Fruit fly (Drosophila melanogaster) whole organism, embryonic: ENCODE data around the gene CG8419.

Experiments
- Bgb ChIP-seq: fragments of 200-800 bp; sonication (Bioruptor generic); IDR thresholded peaks from 2 replicates; pipeline ENCODE4 v1.3.6; 2022; ENCODE audit warnings: missing biosample characterization, missing genetic modification characterization; ENCODE audit not compliant: partially characterized antibody
- CG11504 ChIP-seq: fragments of 200-800 bp; sonication (Bioruptor generic); optimal IDR thresholded peaks from 3 replicates; lab custom pipeline; 2019; ENCODE audit warnings: missing biosample characterization, mild to moderate bottlenecking, missing genetic modification characterization, moderate library complexity
- CG11695 ChIP-seq: fragments of 200-800 bp; sonication (Bioruptor generic); IDR thresholded peaks from 3 replicates; pipeline ENCODE4 v1.3.6; 2022; ENCODE audit warnings: missing biosample characterization, missing genetic modification characterization
- CG12104 ChIP-seq: fragments of 200-800 bp; sonication (Bioruptor generic); optimal IDR thresholded peaks from 3 replicates; lab custom pipeline; 2016; ENCODE audit warnings: missing biosample characterization, missing genetic modification characterization
- CG12219 ChIP-seq: fragments of 200-800 bp; sonication (Bioruptor generic); optimal IDR thresholded peaks from 3 replicates; lab custom pipeline; 2018; ENCODE audit warnings: missing biosample characterization, mild to moderate bottlenecking, missing genetic modification characterization
- CG13894 ChIP-seq: fragments of 200-800 bp; sonication (Bioruptor generic); optimal IDR thresholded peaks from 3 replicates; lab custom pipeline; 2018; ENCODE audit warnings: missing biosample characterization, mild to moderate bottlenecking, missing genetic modification characterization, moderate library complexity
- CG14667 ChIP-seq: fragments of 200-800 bp; sonication (Bioruptor generic); IDR thresholded peaks from 2 replicates; pipeline ENCODE4 v1.3.6; 2022; ENCODE audit warnings: missing biosample characterization, missing genetic modification characterization
- CG2116 ChIP-seq: fragments of 200-800 bp; sonication (Bioruptor generic); optimal IDR thresholded peaks from 3 replicates; lab custom pipeline; 2018; ENCODE audit warnings: missing biosample characterization, mild to moderate bottlenecking, missing genetic modification characterization
- CG3726 ChIP-seq: fragments of 200-800 bp; sonication (Bioruptor generic); IDR thresholded peaks from 3 replicates; pipeline ENCODE4, ENCODE4 v1.3.6; 2022; ENCODE audit warnings: missing biosample characterization, missing genetic modification characterization
- CG3838 ChIP-seq: fragments of 200-800 bp; sonication (Bioruptor generic); optimal IDR thresholded peaks from 3 replicates; lab custom pipeline; 2016; ENCODE audit warnings: missing biosample characterization, missing genetic modification characterization
- CG4820 ChIP-seq: fragments of 200-800 bp; sonication (Bioruptor generic); optimal IDR thresholded peaks from 3 replicates; lab custom pipeline; 2016; ENCODE audit warnings: missing biosample characterization, missing genetic modification characterization
- CG6689 ChIP-seq: fragments of 200-800 bp; sonication (Bioruptor generic); IDR thresholded peaks from 2 replicates; pipeline ENCODE4 v1.3.6; 2022; ENCODE audit warnings: missing biosample characterization, missing genetic modification characterization
- CG7786 ChIP-seq: fragments of 200-800 bp; sonication (Bioruptor generic); optimal IDR thresholded peaks from 2 replicates; lab custom pipeline; 2016; ENCODE audit warnings: missing biosample characterization, missing genetic modification characterization
- CG7928 ChIP-seq: fragments of 200-800 bp; sonication (Bioruptor generic); optimal IDR thresholded peaks from 2 replicates; lab custom pipeline; 2017; ENCODE audit warnings: missing biosample characterization, mild to moderate bottlenecking, missing genetic modification characterization
- CG9727 ChIP-seq: fragments of 200-800 bp; sonication (Bioruptor generic); optimal IDR thresholded peaks from 3 replicates; lab custom pipeline; 2017; ENCODE audit warnings: missing biosample characterization, mild to moderate bottlenecking, missing genetic modification characterization
- CTCF ChIP-seq: fragments of 200-800 bp; sonication (Bioruptor generic); optimal IDR thresholded peaks from 2 replicates; lab custom pipeline; 2017; ENCODE audit warnings: missing biosample characterization, mild to moderate bottlenecking, missing genetic modification characterization, moderate library complexity
- Chrac-16 ChIP-seq: fragments of 200-800 bp; sonication (Bioruptor generic); optimal IDR thresholded peaks from 3 replicates; lab custom pipeline; 2016; ENCODE audit warnings: missing biosample characterization, missing genetic modification characterization
- D ChIP-seq, 2 experiments: fragments of 200-800 bp in 1 of 2; fragments of >200 bp in 1 of 2; sonication (Bioruptor generic) in 1 of 2; optimal IDR thresholded peaks; 2 replicates in 1 of 2; 3 replicates in 1 of 2; lab custom pipeline; 2017; ENCODE audit warnings: mild to moderate bottlenecking in 1 of 2, missing biosample characterization in 1 of 2, missing genetic modification characterization in 1 of 2, missing genetic modification reagents in 1 of 2
- Dbx ChIP-seq: fragments of 200-800 bp; sonication (Bioruptor generic); IDR thresholded peaks from 3 replicates; pipeline ENCODE4 v1.3.6; 2022; ENCODE audit warnings: missing biosample characterization, missing genetic modification characterization
- Dip2 ChIP-seq: fragments of 200-800 bp; sonication (Bioruptor generic); IDR thresholded peaks from 2 replicates; pipeline ENCODE4 v1.3.6; 2022; ENCODE audit warnings: missing biosample characterization, missing genetic modification characterization
- E2f2 ChIP-seq: fragments of 200-800 bp; sonication (Bioruptor generic); IDR thresholded peaks from 2 replicates; pipeline ENCODE4 v1.3.6; 2022; ENCODE audit warnings: missing biosample characterization, missing genetic modification characterization
- ERR ChIP-seq: fragments of 200-800 bp; sonication (Bioruptor generic); optimal IDR thresholded peaks from 2 replicates; lab custom pipeline; 2016; ENCODE audit warnings: missing biosample characterization, missing genetic modification characterization
- Hand ChIP-seq: fragments of 200-800 bp; sonication (Bioruptor generic); optimal IDR thresholded peaks from 2 replicates; lab custom pipeline; 2017; ENCODE audit warnings: mild to moderate bottlenecking, missing biosample characterization, missing genetic modification reagents, missing genetic modification characterization
- HmgZ ChIP-seq: fragments of 200-800 bp; sonication (Bioruptor generic); optimal IDR thresholded peaks from 2 replicates; lab custom pipeline; 2018; ENCODE audit warnings: missing biosample characterization, mild to moderate bottlenecking, missing genetic modification characterization
- MESR4 ChIP-seq: fragments of 200-800 bp; sonication (Bioruptor generic); optimal IDR thresholded peaks from 2 replicates; lab custom pipeline; 2018; ENCODE audit warnings: missing biosample characterization, mild to moderate bottlenecking, missing genetic modification characterization, moderate library complexity
- Meics ChIP-seq: fragments of 200-800 bp; sonication (Bioruptor generic); optimal IDR thresholded peaks from 2 replicates; lab custom pipeline; 2017; ENCODE audit warnings: missing biosample characterization, mild to moderate bottlenecking, missing genetic modification characterization
- NC2α ChIP-seq: fragments of 200-800 bp; sonication (Bioruptor generic); optimal IDR thresholded peaks from 2 replicates; lab custom pipeline; 2016; ENCODE audit warnings: missing biosample characterization, missing genetic modification characterization
- NFAT ChIP-seq: fragments of 200-800 bp; sonication (Bioruptor generic); IDR thresholded peaks from 2 replicates; pipeline ENCODE4 v1.3.6; 2022; ENCODE audit warnings: missing biosample characterization, missing genetic modification characterization
- NK7.1 ChIP-seq: fragments of 200-800 bp; sonication (Bioruptor generic); optimal IDR thresholded peaks from 3 replicates; lab custom pipeline; 2016; ENCODE audit warnings: missing biosample characterization, missing genetic modification characterization
- Ptx1 ChIP-seq: fragments of 200-800 bp; sonication (Bioruptor generic); IDR thresholded peaks from 2 replicates; pipeline ENCODE4 v1.3.6; 2022; ENCODE audit warnings: missing biosample characterization, missing genetic modification characterization
- Rx ChIP-seq: fragments of 200-800 bp; sonication (Bioruptor generic); IDR thresholded peaks from 2 replicates; pipeline ENCODE4 v1.3.6; 2022; ENCODE audit warnings: missing biosample characterization, missing genetic modification characterization
- Sin3A ChIP-seq: fragments of >200 bp; optimal IDR thresholded peaks from 2 replicates; lab custom pipeline; 2018
- Six4 ChIP-seq: fragments of 200-800 bp; sonication (Bioruptor generic); optimal IDR thresholded peaks from 2 replicates; lab custom pipeline; 2016; ENCODE audit warnings: missing biosample characterization, missing genetic modification characterization
- aop ChIP-seq: fragments of 200-800 bp; sonication (Bioruptor generic); IDR thresholded peaks from 2 replicates; pipeline ENCODE4 v1.3.6; 2022; ENCODE audit warnings: missing biosample characterization, missing genetic modification characterization
- ci ChIP-seq: fragments of 200-800 bp; sonication (Bioruptor generic); IDR thresholded peaks from 3 replicates; pipeline ENCODE4 v1.3.6; 2022; ENCODE audit warnings: missing biosample characterization, missing genetic modification characterization
- dan ChIP-seq: fragments of 200-800 bp; sonication (Bioruptor generic); IDR thresholded peaks from 2 replicates; pipeline ENCODE4 v1.3.6; 2022; ENCODE audit warnings: missing biosample characterization, missing genetic modification characterization
- disco-r ChIP-seq: fragments of 200-800 bp; sonication (Bioruptor generic); optimal IDR thresholded peaks from 2 replicates; lab custom pipeline; 2016; ENCODE audit warnings: missing biosample characterization, missing genetic modification characterization
- ftz-f1 ChIP-seq: fragments of 200-800 bp; sonication (Bioruptor generic); optimal IDR thresholded peaks from 2 replicates; lab custom pipeline; 2016; ENCODE audit warnings: missing biosample characterization, missing genetic modification characterization
- her ChIP-seq: fragments of 200-800 bp; sonication (Bioruptor generic); optimal IDR thresholded peaks from 2 replicates; lab custom pipeline; 2016; ENCODE audit warnings: missing biosample characterization, missing genetic modification characterization
- insv ChIP-seq, 2 experiments: fragments of 200-800 bp; sonication (Bioruptor generic); optimal IDR thresholded peaks; 3 replicates each; lab custom pipeline; 2016 to 2018; ENCODE audit warnings: missing biosample characterization in 2 of 2, missing genetic modification characterization in 2 of 2
- luna ChIP-seq: fragments of 200-800 bp; sonication (Bioruptor generic); optimal IDR thresholded peaks from 2 replicates; lab custom pipeline; 2016; ENCODE audit warnings: missing biosample characterization, missing genetic modification characterization
- org-1 ChIP-seq: fragments of 200-800 bp; sonication (Bioruptor generic); optimal IDR thresholded peaks from 2 replicates; lab custom pipeline; 2017; ENCODE audit warnings: missing biosample characterization, missing genetic modification characterization
- pho ChIP-seq: fragments of 200-800 bp; sonication (Bioruptor generic); optimal IDR thresholded peaks from 2 replicates; lab custom pipeline; 2016; ENCODE audit warnings: missing biosample characterization, missing genetic modification characterization
- prd ChIP-seq, 3 experiments: fragments of >200 bp in 2 of 3; fragments of 200-800 bp in 1 of 3; sonication (Bioruptor generic) in 1 of 3; optimal IDR thresholded peaks in 2 of 3; IDR thresholded peaks in 1 of 3; 2 replicates in 2 of 3; 3 replicates in 1 of 3; pipeline versions ENCODE4 v1.3.6 to Lab custom; 2017 to 2022; ENCODE audit warnings: missing biosample characterization in 1 of 3, missing genetic modification characterization in 1 of 3
- repo ChIP-seq: fragments of 200-800 bp; sonication (Bioruptor generic); optimal IDR thresholded peaks from 2 replicates; lab custom pipeline; 2016; ENCODE audit warnings: missing biosample characterization, missing genetic modification characterization
- sd ChIP-seq: fragments of 200-800 bp; sonication (Bioruptor generic); optimal IDR thresholded peaks from 3 replicates; lab custom pipeline; 2018; ENCODE audit warnings: missing biosample characterization, mild to moderate bottlenecking, missing genetic modification characterization, moderate library complexity
- sima ChIP-seq: fragments of 200-800 bp; sonication (Bioruptor generic); optimal IDR thresholded peaks from 2 replicates; lab custom pipeline; 2016; ENCODE audit warnings: missing biosample characterization, missing genetic modification characterization
- tin ChIP-seq: fragments of 200-800 bp; sonication (Bioruptor generic); optimal IDR thresholded peaks from 3 replicates; lab custom pipeline; 2016; ENCODE audit warnings: missing biosample characterization, missing genetic modification characterization
- tio ChIP-seq: fragments of 200-800 bp; sonication (Bioruptor generic); optimal IDR thresholded peaks from 2 replicates; lab custom pipeline; 2017; ENCODE audit warnings: missing biosample characterization, missing genetic modification characterization, inconsistent platforms
- vnd ChIP-seq: fragments of 200-800 bp; sonication (Bioruptor generic); IDR thresholded peaks from 3 replicates; pipeline ENCODE4 v1.3.6; 2022; ENCODE audit warnings: missing biosample characterization, missing genetic modification characterization; ENCODE audit not compliant: partially characterized antibody
- zfh1 ChIP-seq: fragments of 200-800 bp; sonication (Bioruptor generic); IDR thresholded peaks from 3 replicates; pipeline ENCODE4 v1.3.6; 2022; ENCODE audit warnings: missing biosample characterization, missing genetic modification characterization

The CG8419 gene

DNA sequence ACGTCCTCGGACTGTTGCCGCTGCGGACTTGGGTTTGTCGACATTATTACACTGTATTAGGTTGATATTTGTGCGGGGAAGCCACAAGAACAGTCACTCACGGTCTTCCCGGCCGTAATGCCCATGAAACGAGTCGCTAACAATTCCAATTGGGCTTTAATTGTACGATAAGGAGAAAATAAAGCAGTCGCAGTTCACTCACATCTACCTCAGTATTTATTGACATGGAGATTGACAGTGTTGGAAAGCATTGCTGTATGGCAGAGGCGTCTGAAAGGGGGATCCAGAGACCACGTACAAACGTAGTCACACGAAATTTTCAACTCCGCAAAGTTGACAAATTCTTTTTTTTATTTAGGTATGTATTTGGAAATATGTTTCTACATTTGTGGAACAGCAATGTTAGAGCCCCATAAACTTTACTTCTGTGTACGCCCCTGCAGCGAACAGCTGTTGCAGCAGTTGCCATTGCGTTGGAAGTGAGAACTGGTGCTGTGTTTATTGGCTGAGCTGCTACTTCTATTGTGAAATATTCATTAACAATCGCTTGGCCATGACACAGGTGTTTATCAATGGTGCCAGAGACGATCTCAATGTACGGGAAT is 6.8 kb downstream of the CG8419 start, which contains the start of the genes CG8372 and CG8360 (continued):
- peak; percentile 98 for TF ChIP-seq NK7.1 (GFP tag; lab: Kevin White, UChicago)
- TF ChIP-seq ci = peak; percentile 99
- peak; percentile 99 for TF ChIP-seq pho (GFP tag; lab: Kevin White, UChicago)
- TF ChIP-seq Ptx1 (GFP tag; lab: Robert Waterston, UW) = peak; percentile 100
- TF ChIP-seq her (GFP tag; lab: Kevin White, UChicago) = peak; percentile 98
- peak; percentile 76 for TF ChIP-seq CTCF (GFP tag; lab: Kevin White, UChicago)
- TF ChIP-seq E2f2 (GFP tag; lab: Robert Waterston, UW) = peak; percentile 89
- TF ChIP-seq CG7928 (GFP tag; lab: Kevin White, UChicago) = peak; percentile 83
- TF ChIP-seq Hand = peak; percentile 97
- peak; percentile 33; the same call in 1 of the 2 replicates for TF ChIP-seq Bgb (GFP tag; lab: Robert Waterston, UW)
- TF ChIP-seq tio (GFP tag; lab: Kevin White, UChicago) = peak; percentile 98
- TF ChIP-seq ftz-f1 (GFP tag; lab: Kevin White, UChicago) = peak; percentile 82
- TF ChIP-seq tin (GFP tag; lab: Kevin White, UChicago) = peak; percentile 99
- TF ChIP-seq sima (GFP tag; lab: Kevin White, UChicago) = peak; percentile 95
- peak; percentile 98 for TF ChIP-seq org-1 (GFP tag; lab: Kevin White, UChicago)
- TF ChIP-seq HmgZ (tag; lab: Kevin White, UChicago) = peak; percentile 99
- TF ChIP-seq Meics (GFP tag; lab: Kevin White, UChicago) = peak; percentile 98
- TF ChIP-seq CG13894 (tag; lab: Kevin White, UChicago) = peak; percentile 96
- peak; percentile 99 for TF ChIP-seq NFAT (GFP tag; lab: Robert Waterston, UW)
- TF ChIP-seq Rx (GFP tag; lab: Robert Waterston, UW) = peak; percentile 99
- peak; percentile 98 for TF ChIP-seq CG3726 (GFP tag; lab: Robert Waterston, UW)
- TF ChIP-seq Chrac-16 = peak; percentile 99
- TF ChIP-seq vnd = no peak
- TF ChIP-seq CG3838 = peak; percentile 97
- TF ChIP-seq CG9727 (GFP tag; lab: Kevin White, UChicago) = peak; percentile 98
- peak; percentile 95 for TF ChIP-seq aop (GFP tag; lab: Robert Waterston, UW)
- TF ChIP-seq CG2116 (GFP tag; lab: Kevin White, UChicago) = peak; percentile 91
- peak; percentile 99 for TF ChIP-seq repo (GFP tag; lab: Kevin White, UChicago)
- TF ChIP-seq prd (optimal IDR thresholded peaks at IDR 0.05; lab: Kevin White, UChicago) = no peak
- peak; percentile 100 for TF ChIP-seq prd (GFP tag; IDR thresholded peaks at IDR 0.05; lab: Robert Waterston, UW)
- TF ChIP-seq MESR4 = peak; percentile 93
- TF ChIP-seq disco-r (GFP tag; lab: Kevin White, UChicago) = peak; percentile 98
- peak; percentile 99 for TF ChIP-seq CG7786
- peak; percentile 96 for TF ChIP-seq CG11504 (tag; lab: Kevin White, UChicago)
- peak; percentile 65 for TF ChIP-seq Sin3A
- TF ChIP-seq D (optimal IDR thresholded peaks at IDR 0.05; lab: Kevin White, UChicago) = no peak
- peak; percentile 98 for TF ChIP-seq D (GFP tag; optimal IDR thresholded peaks at IDR 0.05; lab: Kevin White, UChicago)
- TF ChIP-seq zfh1 (GFP tag; lab: Robert Waterston, UW) = peak; percentile 100
- TF ChIP-seq CG14667 (GFP tag; lab: Robert Waterston, UW) = peak; percentile 99
- TF ChIP-seq Dip2 = peak; percentile 74; the same call in 1 of the 2 replicates
- TF ChIP-seq CG6689 (GFP tag; lab: Robert Waterston, UW) = peak; percentile 99
- peak; percentile 97 for TF ChIP-seq NC2α (GFP tag; lab: Kevin White, UChicago)
- TF ChIP-seq CG11695 (GFP tag; lab: Robert Waterston, UW) = peak; percentile 99
- TF ChIP-seq CG4820 (GFP tag; lab: Kevin White, UChicago) = peak; percentile 99
- TF ChIP-seq CG12219 (GFP tag; lab: Kevin White, UChicago) = peak; percentile 98
- peak; percentile 98 for TF ChIP-seq Dbx (GFP tag; lab: Robert Waterston, UW)
- TF ChIP-seq Six4 = peak; percentile 99
- peak; percentile 94 for TF ChIP-seq sd
- TF ChIP-seq luna (GFP tag; lab: Kevin White, UChicago) = peak; percentile 97
- peak; percentile 96 for TF ChIP-seq dan
- peak; percentile 99 for TF ChIP-seq ERR (GFP tag; lab: Kevin White, UChicago)
- peak; percentile 97 for TF ChIP-seq CG12104 (GFP tag; lab: Kevin White, UChicago)
- peak; percentile 61 to 77 for TF ChIP-seq insv (GFP tag; optimal IDR thresholded peaks at IDR 0.05; lab: Kevin White, UChicago)
